Worm (Caenorhabditis elegans) whole organism, L1 larva: ENCODE results near the gene W02G9.4.

Source experiments
- grh-1 ChIP-seq: fragments of 200-800 bp; sonication (Bioruptor generic); IDR thresholded peaks from 2 replicates; pipeline ENCODE4 v1.3.6; 2022; ENCODE audit warnings: missing genetic modification reagents, missing genetic modification characterization, missing compliant biosample characterization
- nhr-28 ChIP-seq: fragments of 150-350 bp; optimal IDR thresholded peaks from 2 replicates; lab custom pipeline; 2014; ENCODE audit warnings: missing biosample characterization, missing genetic modification characterization
- nhr-77 ChIP-seq: fragments of 150-350 bp; optimal IDR thresholded peaks from 2 replicates; lab custom pipeline; 2014; ENCODE audit warnings: missing biosample characterization, missing genetic modification characterization
- nhr-90 ChIP-seq: sonication (generic microtip); optimal IDR thresholded peaks from 2 replicates; lab custom pipeline; 2016; ENCODE audit warnings: mild to moderate bottlenecking, missing genetic modification characterization, missing compliant biosample characterization; ENCODE audit not compliant: poor library complexity
- unc-86 ChIP-seq: sonication (generic microtip); optimal IDR thresholded peaks from 2 replicates; lab custom pipeline; 2016; ENCODE audit warnings: missing genetic modification characterization, missing compliant biosample characterization

ce11 chrV:2617499-2617898, 49.2 kb upstream of the W02G9.4 start:
- TF ChIP-seq nhr-77 (tag; lab: Kevin White, UChicago) (no peak), nhr-28 (tag; lab: Kevin White, UChicago) (no peak), nhr-90 (no peak), unc-86 (tag; lab: Kevin White, UChicago) (no peak), grh-1 (GFP tag; lab: Robert Waterston, UW) (no peak)
